Worm (Caenorhabditis elegans) whole organism, L4 larva: ENCODE measurements around the gene rpl-11.2.

Source experiments
- F10B5.3 ChIP-seq: sonication (generic microtip); optimal IDR thresholded peaks from 2 replicates; lab custom pipeline; 2016; ENCODE audit warnings: mild to moderate bottlenecking, missing genetic modification characterization, missing compliant biosample characterization
- F26F4.8 ChIP-seq: fragments of 200-800 bp; sonication (Bioruptor generic); conservative IDR thresholded peaks from 2 replicates; pipeline ENCODE4 v1.3.6; 2022; ENCODE audit warnings: missing genetic modification characterization, missing compliant biosample characterization
- F37D6.2 ChIP-seq: sonication (generic microtip); optimal IDR thresholded peaks from 2 replicates; lab custom pipeline; 2016; ENCODE audit warnings: mild to moderate bottlenecking, missing genetic modification characterization, missing compliant biosample characterization
- Y105C5A.15 ChIP-seq: fragments of 200-800 bp; sonication (Bioruptor generic); IDR thresholded peaks from 2 replicates; pipeline ENCODE4 v1.3.6; 2022; ENCODE audit warnings: missing genetic modification characterization, missing compliant biosample characterization
- aha-1 ChIP-seq: fragments of 150-350 bp; peaks from one replicate; lab custom pipeline; 2014; ENCODE audit warnings: missing biosample characterization, missing genetic modification characterization
- arid-1 ChIP-seq: fragments of 200-800 bp; sonication (Bioruptor generic); conservative IDR thresholded peaks from 2 replicates; pipeline ENCODE4 v1.3.6; 2022; ENCODE audit warnings: missing genetic modification reagents, missing genetic modification characterization, missing compliant biosample characterization
- attf-4 ChIP-seq: sonication (generic microtip); optimal IDR thresholded peaks from 3 replicates; lab custom pipeline; 2017; ENCODE audit warnings: missing biosample characterization, missing genetic modification characterization
- ceh-20 ChIP-seq: fragments of 200-800 bp; sonication (Bioruptor generic); IDR thresholded peaks from 2 replicates; pipeline ENCODE4 v1.3.6; 2022; ENCODE audit warnings: missing genetic modification reagents, missing genetic modification characterization, missing compliant biosample characterization
- ceh-28 ChIP-seq: fragments of 150-350 bp; optimal IDR thresholded peaks from 2 replicates; lab custom pipeline; 2014; ENCODE audit warnings: missing biosample characterization, missing genetic modification reagents, missing genetic modification characterization
- ceh-32 ChIP-seq: sonication (generic microtip); optimal IDR thresholded peaks from 2 replicates; lab custom pipeline; 2016; ENCODE audit warnings: mild to moderate bottlenecking, missing genetic modification characterization, missing compliant biosample characterization; ENCODE audit not compliant: poor library complexity
- ceh-44 ChIP-seq: fragments of 200-800 bp; sonication (Bioruptor generic); IDR thresholded peaks from 2 replicates; pipeline ENCODE4 v1.3.6; 2022; ENCODE audit warnings: missing genetic modification reagents, missing genetic modification characterization, missing compliant biosample characterization
- cey-2 ChIP-seq: sonication (generic microtip); optimal IDR thresholded peaks from 3 replicates; lab custom pipeline; 2017; ENCODE audit warnings: missing genetic modification characterization, mild to moderate bottlenecking, missing compliant biosample characterization, antibody characterized with exemption, borderline replicate concordance; ENCODE audit not compliant: insufficient read depth
- ctbp-1 ChIP-seq: fragments of 200-800 bp; sonication (Bioruptor generic); IDR thresholded peaks from 2 replicates; pipeline ENCODE4 v1.3.6; 2022; ENCODE audit warnings: missing genetic modification reagents, missing genetic modification characterization, missing compliant biosample characterization
- daf-16 ChIP-seq, 3 experiments: sonication (generic microtip); optimal IDR thresholded peaks; 2 replicates each; lab custom pipeline; 2016 to 2017; ENCODE audit warnings: missing genetic modification characterization in 3 of 3, missing genetic modification reagents in 3 of 3, mild to moderate bottlenecking in 2 of 3, missing compliant biosample characterization in 2 of 3, missing biosample characterization in 1 of 3, moderate library complexity in 1 of 3
- daf-19 ChIP-seq: fragments of 200-800 bp; sonication (Bioruptor generic); conservative IDR thresholded peaks from 2 replicates; pipeline ENCODE4 v1.3.6; 2022; ENCODE audit warnings: missing genetic modification characterization, missing compliant biosample characterization
- daf-8 ChIP-seq: fragments of 200-800 bp; sonication (Bioruptor generic); IDR thresholded peaks from 2 replicates; pipeline ENCODE4 v1.3.6; 2022; ENCODE audit warnings: missing genetic modification characterization, missing compliant biosample characterization
- dmd-6 ChIP-seq: fragments of 200-800 bp; sonication (Bioruptor generic); IDR thresholded peaks from 2 replicates; pipeline ENCODE4 v1.3.6; 2022; ENCODE audit warnings: missing genetic modification reagents, missing genetic modification characterization, missing compliant biosample characterization
- dmd-8 ChIP-seq: fragments of 200-800 bp; sonication (Bioruptor generic); IDR thresholded peaks from 2 replicates; pipeline ENCODE4 v1.3.6; 2022; ENCODE audit warnings: missing genetic modification characterization, missing compliant biosample characterization
- gei-8 ChIP-seq: fragments of 200-800 bp; sonication (Bioruptor generic); optimal IDR thresholded peaks from 2 replicates; lab custom pipeline; 2018; ENCODE audit warnings: mild to moderate bottlenecking, missing genetic modification characterization, missing compliant biosample characterization
- hlh-11 ChIP-seq: fragments of 200-800 bp; sonication (Bioruptor generic); optimal IDR thresholded peaks from 2 replicates; lab custom pipeline; 2018; ENCODE audit warnings: mild to moderate bottlenecking, missing genetic modification characterization, missing compliant biosample characterization
- jun-1 ChIP-seq: fragments of 150-350 bp; optimal IDR thresholded peaks from 2 replicates; lab custom pipeline; 2014; ENCODE audit warnings: missing biosample characterization, missing genetic modification reagents, missing genetic modification characterization
- lin-1 ChIP-seq: fragments of 200-800 bp; sonication (Bioruptor generic); IDR thresholded peaks from 2 replicates; pipeline ENCODE4 v1.3.6; 2022; ENCODE audit warnings: missing genetic modification reagents, missing genetic modification characterization, missing compliant biosample characterization
- lin-15B ChIP-seq: fragments of 150-350 bp; sonication (generic microtip); optimal IDR thresholded peaks from 3 replicates; lab custom pipeline; 2014; ENCODE audit warnings: missing biosample characterization, missing genetic modification characterization
- lin-39 ChIP-seq: fragments of 150-350 bp; optimal IDR thresholded peaks from 2 replicates; lab custom pipeline; 2014; ENCODE audit warnings: missing biosample characterization, missing genetic modification reagents, missing genetic modification characterization
- lir-3 ChIP-seq: sonication (generic microtip); optimal IDR thresholded peaks from 2 replicates; lab custom pipeline; 2016; ENCODE audit warnings: mild to moderate bottlenecking, missing genetic modification characterization, missing compliant biosample characterization
- mdl-1 ChIP-seq, 2 experiments: fragments of 150-350 bp in 1 of 2; sonication (generic microtip) in 1 of 2; optimal IDR thresholded peaks; 2 replicates each; lab custom pipeline; 2014 to 2017; ENCODE audit warnings: missing biosample characterization in 2 of 2, missing genetic modification characterization in 2 of 2
- mdt-29 ChIP-seq: fragments of 200-800 bp; sonication (Bioruptor generic); IDR thresholded peaks from 2 replicates; pipeline ENCODE4 v1.3.6; 2022; ENCODE audit warnings: missing genetic modification reagents, missing genetic modification characterization, missing compliant biosample characterization
- mxl-3 ChIP-seq: fragments of 200-800 bp; sonication (Bioruptor generic); optimal IDR thresholded peaks from 2 replicates; lab custom pipeline; 2018; ENCODE audit warnings: mild to moderate bottlenecking, missing genetic modification characterization, missing compliant biosample characterization
- nhr-11 ChIP-seq: fragments of 150-350 bp; optimal IDR thresholded peaks from 2 replicates; lab custom pipeline; 2014; ENCODE audit warnings: missing biosample characterization, missing genetic modification characterization
- nhr-111 ChIP-seq: fragments of 200-800 bp; sonication (Bioruptor generic); optimal IDR thresholded peaks from 2 replicates; lab custom pipeline; 2018; ENCODE audit warnings: mild to moderate bottlenecking, missing genetic modification characterization, missing compliant biosample characterization
- nhr-28 ChIP-seq: fragments of 150-350 bp; optimal IDR thresholded peaks from 2 replicates; lab custom pipeline; 2014; ENCODE audit warnings: missing biosample characterization, missing genetic modification characterization
- nhr-48 ChIP-seq: sonication (generic microtip); optimal IDR thresholded peaks from 2 replicates; lab custom pipeline; 2016; ENCODE audit warnings: mild to moderate bottlenecking, missing genetic modification characterization, missing compliant biosample characterization
- nhr-6 ChIP-seq: fragments of 150-350 bp; optimal IDR thresholded peaks from 2 replicates; lab custom pipeline; 2014; ENCODE audit warnings: missing biosample characterization, missing genetic modification characterization
- nhr-76 ChIP-seq: fragments of 150-350 bp; optimal IDR thresholded peaks from 2 replicates; lab custom pipeline; 2014; ENCODE audit warnings: missing biosample characterization, missing genetic modification characterization
- nhr-77 ChIP-seq: fragments of 150-350 bp; optimal IDR thresholded peaks from 2 replicates; lab custom pipeline; 2014; ENCODE audit warnings: missing biosample characterization, missing genetic modification characterization
- rbr-2 ChIP-seq: sonication (generic microtip); optimal IDR thresholded peaks from 2 replicates; lab custom pipeline; 2016; ENCODE audit warnings: missing genotype, missing genetic modification characterization, missing compliant biosample characterization
- set-16 ChIP-seq: fragments of 200-800 bp; sonication (Bioruptor generic); IDR thresholded peaks from 2 replicates; pipeline ENCODE4 v1.3.6; 2022; ENCODE audit warnings: missing genetic modification reagents, missing genetic modification characterization, missing compliant biosample characterization
- spr-1 ChIP-seq: sonication (generic microtip); optimal IDR thresholded peaks from 2 replicates; lab custom pipeline; 2016; ENCODE audit warnings: mild to moderate bottlenecking, missing genetic modification characterization, missing compliant biosample characterization
- unc-62 ChIP-seq, 3 experiments: fragments of 150-350 bp in 1 of 3; sonication (generic microtip); optimal IDR thresholded peaks in 2 of 3; peaks in 1 of 3; 1 replicate in 1 of 3; 2 replicates in 2 of 3; lab custom pipeline; 2014 to 2017; ENCODE audit warnings: missing biosample characterization in 3 of 3, missing genetic modification characterization in 3 of 3, missing genetic modification reagents in 3 of 3, missing genotype in 1 of 3
- zip-11 ChIP-seq: fragments of 200-800 bp; sonication (Bioruptor generic); IDR thresholded peaks from 2 replicates; pipeline ENCODE4 v1.3.6; 2022; ENCODE audit warnings: missing genetic modification characterization, missing compliant biosample characterization
- ztf-7 ChIP-seq: fragments of 150-350 bp; optimal IDR thresholded peaks from 2 replicates; lab custom pipeline; 2014; ENCODE audit warnings: missing biosample characterization, missing genetic modification characterization

Gene rpl-11.2

ce11 chrX:2233929-2234328 lies 8.5 kb downstream of the rpl-11.2 start, which contains the start of gene T14F9.2 (continued):
- TF ChIP-seq dmd-6 (GFP tag; lab: Robert Waterston, UW) (0 out of 2 replicates have a peak, but pooled peaks have one; percentile 9), jun-1 (tag; lab: Kevin White, UChicago) (no peak), nhr-76 (no peak)

- TF ChIP-seq ceh-28 = no peak
- TF ChIP-seq nhr-48 (tag; lab: Kevin White, UChicago) = no peak
- TF ChIP-seq, all 104 proteins: peak for 0
These were observed 11.1 kb downstream of the rpl-11.2 start for ce11 chrX:2231346-2231745.

ce11 chrX:2229305-2230172 lies 12.9 kb downstream of the rpl-11.2 start, which contains the start of gene lin-32:
Gene lin-32, minus strand, starts transcription at chrX:2230122.
- TF ChIP-seq aha-1 (tag; lab: Kevin White, UChicago) (peak; percentile 64), dmd-8 (GFP tag; lab: Robert Waterston, UW) (no peak), unc-62 (GFP tag; optimal IDR thresholded peaks at IDR 0.05 in 1 of 2; lab: Kevin White, UChicago) (peak in 1 of 2 experiments; percentile 95), unc-62 (tag; optimal IDR thresholded peaks at IDR 0.05; lab: Kevin White, UChicago) (no peak)

- TF ChIP-seq lir-3 (tag; lab: Kevin White, UChicago) (peak; percentile 62), nhr-28 (tag; lab: Kevin White, UChicago) (peak; percentile 24), F26F4.8 (GFP tag; lab: Robert Waterston, UW) (peak; percentile 82; the same call in 1 of the 2 replicates), ceh-44 (GFP tag; lab: Robert Waterston, UW) (peak; percentile 73; the same call in 1 of the 2 replicates), jun-1 (tag; lab: Kevin White, UChicago) (peak; percentile 81), dmd-6 (GFP tag; lab: Robert Waterston, UW) (peak; percentile 73), spr-1 (tag; lab: Kevin White, UChicago) (peak; percentile 47), arid-1 (GFP tag; lab: Robert Waterston, UW) (peak; percentile 85), daf-16 (GFP tag; optimal IDR thresholded peaks at IDR 0.05; lab: Kevin White, UChicago) (peak; percentile 45 to 89), daf-16 (tag; optimal IDR thresholded peaks at IDR 0.05; lab: Kevin White, UChicago) (peak; percentile 63), lin-39 (tag; lab: Kevin White, UChicago) (no peak), nhr-77 (tag; lab: Kevin White, UChicago) (peak; percentile 63), mdt-29 (GFP tag; lab: Robert Waterston, UW) (peak; percentile 63; the same call in 1 of the 2 replicates), nhr-11 (no peak), attf-4 (tag; lab: Kevin White, UChicago) (no peak), aha-1 (tag; lab: Kevin White, UChicago) (peak; percentile 95), cey-2 (tag; lab: Kevin White, UChicago) (no peak), hlh-11 (tag; lab: Kevin White, UChicago) (peak; percentile 62), ctbp-1 (peak; percentile 85), lin-1 (GFP tag; lab: Robert Waterston, UW) (peak; percentile 58), nhr-111 (GFP tag; lab: Kevin White, UChicago) (peak; percentile 92), daf-19 (GFP tag; lab: Robert Waterston, UW) (peak; percentile 90), gei-8 (peak; percentile 79), ztf-7 (tag; lab: Kevin White, UChicago) (peak; percentile 66), ceh-32 (no peak), nhr-48 (tag; lab: Kevin White, UChicago) (peak; percentile 55), nhr-6 (tag; lab: Kevin White, UChicago) (peak; percentile 20), ceh-20 (GFP tag; lab: Robert Waterston, UW) (peak; percentile 83), lin-15B (tag; lab: Kevin White, UChicago) (no peak), mdl-1 (tag; optimal IDR thresholded peaks at IDR 0.05; lab: Kevin White, UChicago) (peak in 1 of 2 experiments; percentile 79), zip-11 (GFP tag; lab: Robert Waterston, UW) (no peak), F37D6.2 (tag; lab: Kevin White, UChicago) (peak; percentile 41), mxl-3 (GFP tag; lab: Kevin White, UChicago) (peak; percentile 71), set-16 (GFP tag; lab: Robert Waterston, UW) (no peak; the same call in 1 of the 2 replicates), Y105C5A.15 (GFP tag; lab: Robert Waterston, UW) (peak; percentile 76), rbr-2 (peak; percentile 72), daf-8 (GFP tag; lab: Robert Waterston, UW) (no peak; the same call in 1 of the 2 replicates), F10B5.3 (tag; lab: Kevin White, UChicago) (peak; percentile 53)
These were observed 15.5 kb downstream of the rpl-11.2 start for ce11 chrX:2226875-2227355.
